Worm (Caenorhabditis elegans): ENCODE data around the gene unc-79.

- TF ChIP-seq ztf-11 (tag; optimal IDR thresholded peaks at IDR 0.05) (no peak), unc-55 (GFP tag; optimal IDR thresholded peaks at IDR 0.05) (no peak), snpc-4 (tag; optimal IDR thresholded peaks at IDR 0.05) (no peak), peb-1 (tag; optimal IDR thresholded peaks at IDR 0.05) (no peak), fos-1 (tag; optimal IDR thresholded peaks at IDR 0.05) (no peak), mab-5 (tag; optimal IDR thresholded peaks at IDR 0.05) (no peak), lin-39 (tag; optimal IDR thresholded peaks at IDR 0.05) (no peak), elt-1 (tag; optimal IDR thresholded peaks at IDR 0.05) (no peak), zag-1 (tag; optimal IDR thresholded peaks at IDR 0.05) (no peak)
These were observed 56.8 kb downstream of the unc-79 start for ce11 chrIII:4123277-4123676.
